Worm (Caenorhabditis elegans): ENCODE data around the gene F53A3.7.
A peak's percentile ranks its signal among the peaks of the same experiment; 100 is the strongest.

The F53A3.7 gene

ce11 chrIII:1937879-1938438, 13.4 kb upstream of the F53A3.7 start (continued):
- no peak for TF ChIP-seq madf-9 (GFP tag; conservative IDR thresholded peaks at IDR 0.05)

- TF ChIP-seq set-16 (GFP tag; IDR thresholded peaks at IDR 0.05) (peak; percentile 97), lim-7 (GFP tag; IDR thresholded peaks at IDR 0.05) (no peak), daf-16 (GFP tag; optimal IDR thresholded peaks at IDR 0.05) (no peak), daf-16 (tag; optimal IDR thresholded peaks at IDR 0.05) (no peak), nhr-102 (tag; optimal IDR thresholded peaks at IDR 0.05) (no peak), lin-13 (GFP tag; optimal IDR thresholded peaks at IDR 0.05) (peak; percentile 51), ceh-62 (tag; optimal IDR thresholded peaks at IDR 0.05) (no peak), dve-1 (tag; optimal IDR thresholded peaks at IDR 0.05; ENCODE audit: insufficient read depth) (no peak), F26F4.8 (GFP tag; conservative IDR thresholded peaks at IDR 0.05) (no peak), ceh-32 (tag; optimal IDR thresholded peaks at IDR 0.05; ENCODE audit: poor library complexity) (no peak), lir-3 (tag; optimal IDR thresholded peaks at IDR 0.05) (no peak), Y48G9A.11 (GFP tag; IDR thresholded peaks at IDR 0.05) (no peak), dmd-6 (GFP tag; IDR thresholded peaks at IDR 0.05) (no peak), rbr-2 (tag; optimal IDR thresholded peaks at IDR 0.05) (no peak), nhr-10 (tag; optimal IDR thresholded peaks at IDR 0.05) (no peak), duxl-1 (tag; optimal IDR thresholded peaks at IDR 0.05; ENCODE audit: poor library complexity) (no peak), mdl-1 (tag; optimal IDR thresholded peaks at IDR 0.05) (no peak), gei-8 (GFP tag; optimal IDR thresholded peaks at IDR 0.05) (no peak), R02D3.7 (tag; optimal IDR thresholded peaks at IDR 0.05) (no peak), unc-62 (GFP tag; optimal IDR thresholded peaks at IDR 0.05 in 1 of 2) (peak in 1 of 2 experiments; percentile 58), unc-62 (tag; optimal IDR thresholded peaks at IDR 0.05) (no peak), skn-1 (tag; optimal IDR thresholded peaks at IDR 0.05) (no peak), daf-8 (GFP tag; IDR thresholded peaks at IDR 0.05) (no peak), cey-2 (tag; optimal IDR thresholded peaks at IDR 0.05; ENCODE audit: borderline replicate concordance, insufficient read depth) (no peak), nhr-25 (tag; optimal IDR thresholded peaks at IDR 0.05; ENCODE audit: borderline replicate concordance, insufficient read depth) (no peak), lin-15B (tag; optimal IDR thresholded peaks at IDR 0.05) (no peak), mdt-29 (GFP tag; IDR thresholded peaks at IDR 0.05) (no peak), nhr-48 (tag; optimal IDR thresholded peaks at IDR 0.05) (no peak), ZK546.5 (tag; optimal IDR thresholded peaks at IDR 0.05) (no peak), hif-1 (tag; optimal IDR thresholded peaks at IDR 0.05) (no peak), ceh-28 (tag; optimal IDR thresholded peaks at IDR 0.05) (peak; percentile 99), egl-43 (GFP tag; IDR thresholded peaks at IDR 0.05) (peak; percentile 70), madf-5 (GFP tag; IDR thresholded peaks at IDR 0.05) (no peak), nhr-41 (GFP tag; IDR thresholded peaks at IDR 0.05) (no peak), php-3 (GFP tag; IDR thresholded peaks at IDR 0.05) (no peak), mxl-2 (GFP tag; conservative IDR thresholded peaks at IDR 0.05) (no peak), nhr-42 (GFP tag; IDR thresholded peaks at IDR 0.05) (no peak), hlh-11 (tag; optimal IDR thresholded peaks at IDR 0.05) (no peak), jun-1 (tag; optimal IDR thresholded peaks at IDR 0.05) (no peak), ZK337.2 (GFP tag; IDR thresholded peaks at IDR 0.05) (no peak), lin-39 (tag; optimal IDR thresholded peaks at IDR 0.05) (no peak), aha-1 (tag) (peak; percentile 67), unc-130 (GFP tag; optimal IDR thresholded peaks at IDR 0.05) (no peak), aly-2 (tag; optimal IDR thresholded peaks at IDR 0.05) (no peak), Y5F2A.4 (GFP tag; optimal IDR thresholded peaks at IDR 0.05) (no peak), dmd-8 (GFP tag; IDR thresholded peaks at IDR 0.05) (no peak)
These were observed 12.4 kb upstream of the F53A3.7 start for ce11 chrIII:1938712-1939624.
